Worm (Caenorhabditis elegans) whole organism, L3 larva: Measurements from ENCODE around the gene F47D12.7.

Experiments
- ZK546.5 ChIP-seq: sonication (generic microtip); optimal IDR thresholded peaks from 2 replicates; lab custom pipeline; 2017; ENCODE audit warnings: missing biosample characterization, missing genetic modification characterization
- ceh-16 ChIP-seq: sonication (generic microtip); optimal IDR thresholded peaks from 2 replicates; lab custom pipeline; 2017; ENCODE audit warnings: missing biosample characterization, missing genetic modification characterization
- daf-12 ChIP-seq: fragments of 150-350 bp; optimal IDR thresholded peaks from 2 replicates; lab custom pipeline; 2014; ENCODE audit warnings: missing biosample characterization, missing genetic modification reagents, missing genetic modification characterization
- fkh-10 ChIP-seq: sonication (generic microtip); optimal IDR thresholded peaks from 2 replicates; lab custom pipeline; 2017; ENCODE audit warnings: missing biosample characterization, missing genetic modification reagents, missing genetic modification characterization
- fos-1 ChIP-seq: fragments of 150-350 bp; optimal IDR thresholded peaks from 2 replicates; lab custom pipeline; 2014; ENCODE audit warnings: missing biosample characterization, missing genetic modification characterization
- nhr-12 ChIP-seq: fragments of 150-350 bp; optimal IDR thresholded peaks from 2 replicates; lab custom pipeline; 2014; ENCODE audit warnings: missing biosample characterization, missing genetic modification characterization
- nhr-67 ChIP-seq: fragments of 150-350 bp; optimal IDR thresholded peaks from 2 replicates; lab custom pipeline; 2014; ENCODE audit warnings: missing biosample characterization, missing genetic modification characterization
- nhr-77 ChIP-seq: fragments of 150-350 bp; optimal IDR thresholded peaks from 2 replicates; lab custom pipeline; 2014; ENCODE audit warnings: missing biosample characterization, missing genetic modification characterization
- pha-4 ChIP-seq: fragments of 150-350 bp; optimal IDR thresholded peaks from 2 replicates; lab custom pipeline; 2014; ENCODE audit warnings: missing biosample characterization, missing genetic modification reagents, missing genetic modification characterization
- skn-1 ChIP-seq: fragments of 150-350 bp; optimal IDR thresholded peaks from 2 replicates; lab custom pipeline; 2014; ENCODE audit warnings: missing biosample characterization, missing genetic modification characterization
- unc-62 ChIP-seq: fragments of 150-350 bp; sonication (generic microtip); optimal IDR thresholded peaks from 4 replicates; lab custom pipeline; 2014; ENCODE audit warnings: missing biosample characterization, missing genetic modification reagents, missing genetic modification characterization
- ztf-11 ChIP-seq: fragments of 150-350 bp; optimal IDR thresholded peaks from 2 replicates; lab custom pipeline; 2014; ENCODE audit warnings: missing biosample characterization, missing genetic modification characterization

DNA sequence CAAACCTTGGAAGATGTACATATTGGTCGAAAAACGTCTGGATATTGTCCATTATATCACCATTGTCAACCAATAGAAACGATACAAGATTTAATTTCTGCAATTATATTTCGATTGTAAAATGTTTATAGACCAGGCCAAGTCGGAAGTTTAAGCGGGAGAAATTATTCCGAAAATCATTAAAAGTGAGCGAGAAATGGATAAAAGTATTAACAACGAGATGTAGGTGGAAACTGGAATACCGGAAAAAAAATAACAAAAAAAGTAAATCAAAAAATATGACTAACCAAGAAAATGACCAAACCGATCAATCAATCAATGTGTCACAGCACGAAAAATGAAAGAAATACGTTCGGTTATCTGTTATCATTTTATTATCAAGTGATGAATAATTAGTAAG lies 8.6 kb downstream of the F47D12.7 start, which contains the start of gene F47D12.6:
- TF ChIP-seq skn-1 (no peak), unc-62 (no peak), ZK546.5 (tag; lab: Kevin White, UChicago) (no peak), fkh-10 (no peak), pha-4 (no peak), daf-12 (no peak), nhr-12 (tag; lab: Kevin White, UChicago) (no peak), nhr-77 (no peak), ceh-16 (tag; lab: Kevin White, UChicago) (no peak), nhr-67 (tag; lab: Kevin White, UChicago) (no peak), fos-1 (tag; lab: Kevin White, UChicago) (no peak), ztf-11 (tag; lab: Kevin White, UChicago) (no peak)
